Worm (Caenorhabditis elegans): Measurements from ENCODE around the gene ceh-62.
A peak's percentile ranks its signal among the peaks of the same experiment; 100 is the strongest.

DNA sequence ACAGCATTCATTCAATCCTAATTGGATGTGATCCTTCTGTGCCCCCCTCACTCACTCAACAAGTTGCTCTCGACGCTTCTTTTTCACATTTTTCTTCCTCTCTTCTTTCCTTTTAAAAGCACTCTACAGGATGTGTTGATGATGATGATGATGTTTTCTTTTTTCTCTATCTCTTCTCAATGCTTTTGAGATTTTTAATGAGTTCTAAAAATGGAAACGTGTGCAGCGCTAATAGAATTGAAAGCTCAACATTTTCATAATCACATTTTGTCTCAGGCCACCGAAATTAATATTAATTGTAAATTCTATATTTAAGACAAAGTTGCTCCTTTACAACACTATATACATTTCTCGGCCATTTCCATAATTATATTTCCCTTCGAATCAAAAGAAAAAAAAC is 5.3 kb upstream of the ceh-62 start:
- TF ChIP-seq nhr-12 (tag; optimal IDR thresholded peaks at IDR 0.05) (no peak), ceh-82 (tag; optimal IDR thresholded peaks at IDR 0.05) (no peak), ztf-11 (tag; optimal IDR thresholded peaks at IDR 0.05) (no peak), fos-1 (tag; optimal IDR thresholded peaks at IDR 0.05) (no peak), nhr-237 (tag; optimal IDR thresholded peaks at IDR 0.05) (no peak), unc-39 (tag; optimal IDR thresholded peaks at IDR 0.05) (no peak), nhr-77 (tag; optimal IDR thresholded peaks at IDR 0.05) (no peak), mab-5 (tag; optimal IDR thresholded peaks at IDR 0.05) (no peak), ztf-1 (GFP tag; conservative IDR thresholded peaks at IDR 0.05) (no peak), zag-1 (tag; optimal IDR thresholded peaks at IDR 0.05) (no peak), crh-2 (tag; optimal IDR thresholded peaks at IDR 0.05) (no peak), blmp-1 (tag; optimal IDR thresholded peaks at IDR 0.05; ENCODE audit: insufficient read depth) (no peak), ama-1 (optimal IDR thresholded peaks at IDR 0.05) (no peak), lsy-2 (tag; optimal IDR thresholded peaks at IDR 0.05) (peak in 1 of 2 experiments; percentile 37)

Measured in whole organism, L2 larva.